Fruit fly (Drosophila melanogaster): ENCODE measurements around the gene CG31917.

dm6 chr2L:5031399-5031798 lies 20.8 kb upstream of the CG31917 start:
- TF ChIP-seq usp (GFP tag; optimal IDR thresholded peaks at IDR 0.05) (no peak), EcR (GFP tag; optimal IDR thresholded peaks at IDR 0.05) (no peak), Dll (optimal IDR thresholded peaks at IDR 0.05) (no peak), pan (optimal IDR thresholded peaks at IDR 0.05) (no peak), psq (optimal IDR thresholded peaks at IDR 0.05) (no peak)
